Fruit fly (Drosophila melanogaster) whole organism, embryonic: ENCODE measurements around the gene TBC1d7.

Experiments used
- Abd-B ChIP-seq: fragments of 200-800 bp; sonication (Bioruptor generic); optimal IDR thresholded peaks from 2 replicates; lab custom pipeline; 2018; ENCODE audit warnings: missing biosample characterization, mild to moderate bottlenecking, missing genetic modification characterization, moderate library complexity
- CG10209 ChIP-seq: fragments of 200-800 bp; sonication (Bioruptor generic); optimal IDR thresholded peaks from 3 replicates; lab custom pipeline; 2017; ENCODE audit warnings: missing biosample characterization, mild to moderate bottlenecking, missing genetic modification characterization, missing genetic modification reagents
- CG13296 ChIP-seq: fragments of 200-800 bp; sonication (Bioruptor generic); optimal IDR thresholded peaks from 3 replicates; lab custom pipeline; 2018; ENCODE audit warnings: missing biosample characterization, mild to moderate bottlenecking, missing genetic modification characterization
- CG14710 ChIP-seq: fragments of 200-800 bp; sonication (Bioruptor generic); optimal IDR thresholded peaks from 3 replicates; lab custom pipeline; 2019; ENCODE audit warnings: missing biosample characterization, mild to moderate bottlenecking, missing genetic modification characterization, moderate library complexity
- CG15011 ChIP-seq: fragments of 200-800 bp; sonication (Bioruptor generic); optimal IDR thresholded peaks from 3 replicates; lab custom pipeline; 2018; ENCODE audit warnings: missing biosample characterization, mild to moderate bottlenecking, missing genetic modification characterization
- CG15601 ChIP-seq: fragments of 200-800 bp; sonication (Bioruptor generic); optimal IDR thresholded peaks from 3 replicates; lab custom pipeline; 2019; ENCODE audit warnings: missing biosample characterization, mild to moderate bottlenecking, missing genetic modification characterization, moderate library complexity
- CG16863 ChIP-seq: fragments of 200-800 bp; sonication (Bioruptor generic); optimal IDR thresholded peaks from 3 replicates; lab custom pipeline; 2016; ENCODE audit warnings: missing biosample characterization, missing genetic modification characterization
- CG17328 ChIP-seq: fragments of 200-800 bp; sonication (Bioruptor generic); IDR thresholded peaks from 2 replicates; pipeline ENCODE4 v1.3.6; 2022; ENCODE audit warnings: missing biosample characterization, missing genetic modification characterization
- CG18619 ChIP-seq: fragments of 200-800 bp; sonication (Bioruptor generic); optimal IDR thresholded peaks from 3 replicates; lab custom pipeline; 2017; ENCODE audit warnings: missing biosample characterization, mild to moderate bottlenecking, missing genetic modification characterization
- CG2120 ChIP-seq: fragments of 200-800 bp; sonication (Bioruptor generic); optimal IDR thresholded peaks from 3 replicates; lab custom pipeline; 2016; ENCODE audit warnings: missing biosample characterization, missing genetic modification characterization
- CG31441 ChIP-seq: fragments of 200-800 bp; sonication (Bioruptor generic); IDR thresholded peaks from 2 replicates; pipeline ENCODE4 v1.3.6; 2022; ENCODE audit warnings: missing biosample characterization, missing genetic modification characterization
- CG32772 ChIP-seq: fragments of 200-800 bp; sonication (Bioruptor generic); IDR thresholded peaks from 2 replicates; pipeline ENCODE4 v1.3.6; 2022; ENCODE audit warnings: missing biosample characterization, missing genetic modification characterization
- CG5245 ChIP-seq: fragments of 200-800 bp; sonication (Bioruptor generic); optimal IDR thresholded peaks from 3 replicates; lab custom pipeline; 2016; ENCODE audit warnings: missing biosample characterization, missing genetic modification characterization
- CG6854 ChIP-seq: fragments of 200-800 bp; sonication (Bioruptor generic); optimal IDR thresholded peaks from 3 replicates; lab custom pipeline; 2017; ENCODE audit warnings: missing biosample characterization, mild to moderate bottlenecking, missing genetic modification characterization
- CG8290 ChIP-seq, 3 experiments: fragments of 200-800 bp; sonication (Bioruptor generic); optimal IDR thresholded peaks; 2 replicates each; lab custom pipeline; 2016 to 2019; ENCODE audit warnings: missing biosample characterization in 3 of 3, missing genetic modification characterization in 3 of 3, mild to moderate bottlenecking in 2 of 3, moderate library complexity in 1 of 3
- D ChIP-seq, 2 experiments: fragments of 200-800 bp in 1 of 2; fragments of >200 bp in 1 of 2; sonication (Bioruptor generic) in 1 of 2; optimal IDR thresholded peaks; 2 replicates in 1 of 2; 3 replicates in 1 of 2; lab custom pipeline; 2017; ENCODE audit warnings: mild to moderate bottlenecking in 1 of 2, missing biosample characterization in 1 of 2, missing genetic modification characterization in 1 of 2, missing genetic modification reagents in 1 of 2
- D19A ChIP-seq: fragments of 200-800 bp; optimal IDR thresholded peaks from 3 replicates; lab custom pipeline; 2019; ENCODE audit warnings: missing biosample characterization, mild to moderate bottlenecking, missing genetic modification characterization, moderate library complexity
- Dek ChIP-seq: fragments of 200-800 bp; sonication (Bioruptor generic); optimal IDR thresholded peaks from 3 replicates; lab custom pipeline; 2019; ENCODE audit warnings: missing biosample characterization, mild to moderate bottlenecking, missing genetic modification characterization, moderate library complexity
- Dfd ChIP-seq, 2 experiments: fragments of >200 bp; optimal IDR thresholded peaks; 2 replicates each; lab custom pipeline; 2017; ENCODE audit warnings: missing biosample characterization in 2 of 2, missing genetic modification characterization in 2 of 2
- E2f1 ChIP-seq: fragments of 200-800 bp; sonication (Bioruptor generic); IDR thresholded peaks from 2 replicates; pipeline ENCODE4 v1.3.6; 2022; ENCODE audit warnings: missing biosample characterization, missing genetic modification characterization
- Gug ChIP-seq: fragments of 200-800 bp; sonication (Bioruptor generic); IDR thresholded peaks from 4 replicates; pipeline ENCODE4 v1.3.6; 2022; ENCODE audit warnings: missing biosample characterization, missing genetic modification characterization
- H2.0 ChIP-seq: fragments of 200-800 bp; sonication (Bioruptor generic); IDR thresholded peaks from 2 replicates; pipeline ENCODE4 v1.3.6; 2022; ENCODE audit warnings: missing biosample characterization, missing genetic modification characterization
- HLH3B ChIP-seq: fragments of 200-800 bp; sonication (Bioruptor generic); IDR thresholded peaks from 2 replicates; pipeline ENCODE4 v1.3.6; 2022; ENCODE audit warnings: missing biosample characterization, missing genetic modification characterization
- Lpt ChIP-seq: fragments of >200 bp; optimal IDR thresholded peaks from 2 replicates; lab custom pipeline; 2018; ENCODE audit warnings: missing biosample characterization, missing genetic modification characterization
- Sox100B ChIP-seq: fragments of 200-800 bp; sonication (Bioruptor generic); optimal IDR thresholded peaks from 3 replicates; lab custom pipeline; 2018; ENCODE audit warnings: missing biosample characterization, mild to moderate bottlenecking, missing genetic modification characterization
- Sox102F ChIP-seq: fragments of 200-800 bp; sonication (Bioruptor generic); optimal IDR thresholded peaks from 2 replicates; lab custom pipeline; 2018; ENCODE audit warnings: missing biosample characterization, mild to moderate bottlenecking, missing genetic modification characterization, moderate library complexity
- amos ChIP-seq: fragments of 200-800 bp; sonication (Bioruptor generic); IDR thresholded peaks from 2 replicates; pipeline ENCODE4 v1.3.6; 2022; ENCODE audit warnings: missing biosample characterization, missing genetic modification characterization; ENCODE audit not compliant: partially characterized antibody
- bcd ChIP-seq: fragments of 200-800 bp; sonication (Bioruptor generic); optimal IDR thresholded peaks from 2 replicates; lab custom pipeline; 2017; ENCODE audit warnings: missing biosample characterization, mild to moderate bottlenecking, missing genetic modification characterization
- chn ChIP-seq: fragments of 200-800 bp; sonication (Bioruptor generic); optimal IDR thresholded peaks from 2 replicates; lab custom pipeline; 2016; ENCODE audit warnings: missing biosample characterization, missing genetic modification characterization
- dan ChIP-seq: fragments of 200-800 bp; sonication (Bioruptor generic); IDR thresholded peaks from 2 replicates; pipeline ENCODE4 v1.3.6; 2022; ENCODE audit warnings: missing biosample characterization, missing genetic modification characterization
- exex ChIP-seq: fragments of 200-800 bp; sonication (Bioruptor generic); optimal IDR thresholded peaks from 4 replicates; lab custom pipeline; 2018; ENCODE audit warnings: missing biosample characterization, mild to moderate bottlenecking, missing genetic modification characterization, moderate library complexity
- fd64A ChIP-seq: fragments of 200-800 bp; sonication (Bioruptor generic); optimal IDR thresholded peaks from 3 replicates; lab custom pipeline; 2018; ENCODE audit warnings: missing biosample characterization, mild to moderate bottlenecking, missing genetic modification characterization
- gce ChIP-seq: fragments of 200-800 bp; sonication (Bioruptor generic); IDR thresholded peaks from 3 replicates; pipeline ENCODE4 v1.3.6; 2022; ENCODE audit warnings: missing biosample characterization, missing genetic modification characterization
- gcm ChIP-seq: fragments of 200-800 bp; sonication (Bioruptor generic); optimal IDR thresholded peaks from 2 replicates; lab custom pipeline; 2019; ENCODE audit warnings: missing biosample characterization, mild to moderate bottlenecking, missing genetic modification characterization, moderate library complexity
- gsb-n ChIP-seq: fragments of 200-800 bp; sonication (Bioruptor generic); optimal IDR thresholded peaks from 3 replicates; lab custom pipeline; 2018; ENCODE audit warnings: missing biosample characterization, mild to moderate bottlenecking, missing genetic modification characterization
- gt ChIP-seq: fragments of 200-800 bp; sonication (Bioruptor generic); IDR thresholded peaks from 2 replicates; pipeline ENCODE4 v1.3.6; 2022; ENCODE audit warnings: missing biosample characterization, missing genetic modification characterization
- jigr1 ChIP-seq: fragments of 200-800 bp; sonication (Bioruptor generic); IDR thresholded peaks from 3 replicates; pipeline ENCODE4 v1.3.6; 2022; ENCODE audit warnings: missing biosample characterization, missing genetic modification characterization
- kah ChIP-seq: fragments of 200-800 bp; sonication (Bioruptor generic); optimal IDR thresholded peaks from 2 replicates; lab custom pipeline; 2018; ENCODE audit warnings: missing biosample characterization, mild to moderate bottlenecking, missing genetic modification characterization
- lab ChIP-seq: fragments of 200-800 bp; sonication (Bioruptor generic); optimal IDR thresholded peaks from 3 replicates; lab custom pipeline; 2017; ENCODE audit warnings: missing biosample characterization, missing genetic modification characterization, mild to moderate bottlenecking, moderate library complexity, missing genetic modification reagents
- lmd ChIP-seq: fragments of 200-800 bp; sonication (Bioruptor generic); IDR thresholded peaks from 2 replicates; pipeline ENCODE4 v1.3.6; 2022; ENCODE audit warnings: missing biosample characterization, missing genetic modification characterization
- row ChIP-seq: fragments of 200-800 bp; sonication (Bioruptor generic); IDR thresholded peaks from 3 replicates; pipeline ENCODE4 v1.3.6; 2022; ENCODE audit warnings: missing biosample characterization, missing genetic modification characterization
- sc ChIP-seq, 3 experiments: fragments of >200 bp in 2 of 3; fragments of 200-800 bp in 1 of 3; sonication (Bioruptor generic) in 1 of 3; optimal IDR thresholded peaks; 2 replicates in 2 of 3; 3 replicates in 1 of 3; lab custom pipeline; 2017; ENCODE audit warnings: mild to moderate bottlenecking in 1 of 3, missing biosample characterization in 1 of 3, missing genetic modification characterization in 1 of 3, missing genetic modification reagents in 1 of 3
- sisA ChIP-seq: fragments of 200-800 bp; sonication (Bioruptor generic); IDR thresholded peaks from 2 replicates; pipeline ENCODE4 v1.3.6; 2022; ENCODE audit warnings: missing biosample characterization, missing genetic modification characterization
- slp2 ChIP-seq: fragments of 200-800 bp; sonication (Bioruptor generic); optimal IDR thresholded peaks from 2 replicates; lab custom pipeline; 2016; ENCODE audit warnings: missing biosample characterization, missing genetic modification characterization
- ssp ChIP-seq: fragments of 200-800 bp; sonication (Bioruptor generic); IDR thresholded peaks from 2 replicates; pipeline ENCODE4 v1.3.6; 2022; ENCODE audit warnings: missing biosample characterization, missing genetic modification characterization
- tgo ChIP-seq: fragments of 200-800 bp; sonication (Bioruptor generic); IDR thresholded peaks from 3 replicates; pipeline ENCODE4 v1.3.6; 2022; ENCODE audit warnings: missing biosample characterization, missing genetic modification characterization
- vfl ChIP-seq: fragments of 200-800 bp; sonication (Bioruptor generic); optimal IDR thresholded peaks from 2 replicates; lab custom pipeline; 2016; ENCODE audit warnings: missing biosample characterization, missing genetic modification characterization
- vvl ChIP-seq: fragments of 200-800 bp; sonication (Bioruptor generic); IDR thresholded peaks from 2 replicates; pipeline ENCODE4 v1.3.6; 2022; ENCODE audit warnings: missing biosample characterization, missing genetic modification characterization
- wor ChIP-seq: fragments of 200-800 bp; sonication (Bioruptor generic); IDR thresholded peaks from 2 replicates; pipeline ENCODE4 v1.3.6; 2022; ENCODE audit warnings: missing biosample characterization, missing genetic modification characterization

Gene TBC1d7

dm6 chr3R:24163556-24164022 lies 2.1 kb downstream of the TBC1d7 start, which contains the start of gene Apc2 (continued):
- TF ChIP-seq HLH3B, result peak; percentile 57; the same call in 1 of the 2 replicates
- peak; percentile 11 for TF ChIP-seq CG16863 (GFP tag; lab: Kevin White, UChicago)
- TF ChIP-seq gt, result no peak
- no peak for TF ChIP-seq kah (GFP tag; lab: Kevin White, UChicago)
- peak; percentile 64 for TF ChIP-seq lmd (GFP tag; lab: Robert Waterston, UW)
- TF ChIP-seq slp2, result peak; percentile 24
- peak; percentile 52 for TF ChIP-seq amos (GFP tag; lab: Robert Waterston, UW)
- TF ChIP-seq CG31441 (GFP tag; lab: Robert Waterston, UW), result peak; percentile 70
- no peak for TF ChIP-seq Sox100B (GFP tag; lab: Kevin White, UChicago)
- TF ChIP-seq dan, result no peak
- TF ChIP-seq Gug (GFP tag; lab: Robert Waterston, UW), result 0 out of 4 replicates have a peak, but pooled peaks have one; percentile 12
- peak; percentile 39 for TF ChIP-seq CG18619 (GFP tag; lab: Kevin White, UChicago)
- peak; percentile 63 for TF ChIP-seq vvl (GFP tag; lab: Robert Waterston, UW)
- TF ChIP-seq wor, result 0 out of 2 replicates have a peak, but pooled peaks have one; percentile 12
- TF ChIP-seq CG5245, result peak; percentile 42
- peak; percentile 13 for TF ChIP-seq gcm
- peak; percentile 41 for TF ChIP-seq gsb-n
- peak; percentile 51 for TF ChIP-seq CG10209 (GFP tag; lab: Kevin White, UChicago)
- TF ChIP-seq Sox102F, result peak; percentile 68
- no peak for TF ChIP-seq Dfd (GFP tag; optimal IDR thresholded peaks at IDR 0.05; lab: Kevin White, UChicago)
- peak; percentile 93 for TF ChIP-seq row (GFP tag; lab: Robert Waterston, UW)
- peak; percentile 41 for TF ChIP-seq CG13296 (GFP tag; lab: Kevin White, UChicago)
- TF ChIP-seq CG8290 (GFP tag; optimal IDR thresholded peaks at IDR 0.05; lab: Kevin White, UChicago), result peak; percentile 85
- TF ChIP-seq CG8290 (tag; optimal IDR thresholded peaks at IDR 0.05; lab: Kevin White, UChicago), result peak in 1 of 2 experiments; percentile 78
- TF ChIP-seq CG6854, result no peak
- TF ChIP-seq E2f1 (GFP tag; lab: Robert Waterston, UW), result peak; percentile 56; the same call in 1 of the 2 replicates
- TF ChIP-seq chn (GFP tag; lab: Kevin White, UChicago), result no peak
- peak; percentile 66 for TF ChIP-seq CG2120
- TF ChIP-seq sc (optimal IDR thresholded peaks at IDR 0.05; lab: Kevin White, UChicago), result no peak
- TF ChIP-seq sc (GFP tag; optimal IDR thresholded peaks at IDR 0.05; lab: Kevin White, UChicago), result peak; percentile 37
- no peak for TF ChIP-seq exex (tag; lab: Kevin White, UChicago)
- TF ChIP-seq sisA, result peak; percentile 66
- TF ChIP-seq D19A (tag; lab: Kevin White, UChicago), result peak; percentile 65
- peak; percentile 71 for TF ChIP-seq lab (GFP tag; lab: Kevin White, UChicago)
- no peak for TF ChIP-seq Lpt
- peak; percentile 47 for TF ChIP-seq CG15601
- peak; percentile 60 for TF ChIP-seq CG17328 (GFP tag; lab: Robert Waterston, UW)
- TF ChIP-seq ssp (GFP tag; lab: Robert Waterston, UW), result 0 out of 2 replicates have a peak, but pooled peaks have one; percentile 39
- peak; percentile 14 for TF ChIP-seq CG15011 (GFP tag; lab: Kevin White, UChicago)
- TF ChIP-seq H2.0, result peak; percentile 65
- TF ChIP-seq bcd (GFP tag; lab: Kevin White, UChicago), result peak; percentile 57
- TF ChIP-seq Abd-B, result peak; percentile 72
- 0 out of 3 replicates have a peak, but pooled peaks have one; percentile 8 for TF ChIP-seq gce (GFP tag; lab: Robert Waterston, UW)
- no peak for TF ChIP-seq fd64A (GFP tag; lab: Kevin White, UChicago)
- TF ChIP-seq CG32772 (GFP tag; lab: Robert Waterston, UW), result peak; percentile 35; the same call in 1 of the 2 replicates
- TF ChIP-seq jigr1 (GFP tag; lab: Robert Waterston, UW), result peak; percentile 55; the same call in 1 of the 3 replicates
- no peak for TF ChIP-seq vfl (GFP tag; lab: Kevin White, UChicago)
- TF ChIP-seq tgo (GFP tag; lab: Robert Waterston, UW), result peak; percentile 56; the same call in 1 of the 3 replicates
- TF ChIP-seq D (optimal IDR thresholded peaks at IDR 0.05; lab: Kevin White, UChicago), result no peak
- peak; percentile 16 for TF ChIP-seq D (GFP tag; optimal IDR thresholded peaks at IDR 0.05; lab: Kevin White, UChicago)
- peak; percentile 31 for TF ChIP-seq Dek (tag; lab: Kevin White, UChicago)
- peak; percentile 80 for TF ChIP-seq CG14710
